Fruit fly (Drosophila melanogaster) whole organism, wandering third instar larva: ENCODE measurements around the gene CG5880.

Source experiments
- Abd-B ChIP-seq: fragments of >200 bp; optimal IDR thresholded peaks from 2 replicates; lab custom pipeline; 2017; ENCODE audit warnings: missing biosample characterization, missing genetic modification characterization
- CrebA ChIP-seq: fragments of 200-800 bp; sonication (Bioruptor generic); optimal IDR thresholded peaks from 2 replicates; lab custom pipeline; 2016; ENCODE audit warnings: missing biosample characterization, mild to moderate bottlenecking, missing genetic modification characterization, borderline replicate concordance
- GATAd ChIP-seq: sonication (Bioruptor generic); optimal IDR thresholded peaks from 2 replicates; lab custom pipeline; 2016; ENCODE audit warnings: missing biosample characterization, missing genetic modification characterization
- Hr78 ChIP-seq: fragments of >200 bp; optimal IDR thresholded peaks from 2 replicates; lab custom pipeline; 2017; ENCODE audit warnings: missing biosample characterization, missing genetic modification characterization
- Hr83 ChIP-seq: fragments of 200-300 bp; sonication (Bioruptor generic); optimal IDR thresholded peaks from 2 replicates; lab custom pipeline; 2016; ENCODE audit warnings: missing biosample characterization, mild to moderate bottlenecking, missing genetic modification characterization, moderate library complexity; ENCODE audit not compliant: poor library complexity, severe bottlenecking
- Rel ChIP-seq, 2 experiments: fragments of 200-800 bp; sonication (Bioruptor generic) in 1 of 2; optimal IDR thresholded peaks; 2 replicates in 1 of 2; 3 replicates in 1 of 2; lab custom pipeline; 2016 to 2019; ENCODE audit warnings: mild to moderate bottlenecking in 2 of 2, missing biosample characterization in 2 of 2, missing genetic modification characterization in 2 of 2, moderate library complexity in 1 of 2
- h ChIP-seq: fragments of 200-800 bp; sonication (Bioruptor generic); optimal IDR thresholded peaks from 3 replicates; lab custom pipeline; 2016; ENCODE audit warnings: missing biosample characterization, mild to moderate bottlenecking, missing genetic modification characterization
- lola ChIP-seq: fragments of >200 bp; optimal IDR thresholded peaks from 2 replicates; lab custom pipeline; 2017; ENCODE audit warnings: missing biosample characterization, missing genetic modification characterization

DNA sequence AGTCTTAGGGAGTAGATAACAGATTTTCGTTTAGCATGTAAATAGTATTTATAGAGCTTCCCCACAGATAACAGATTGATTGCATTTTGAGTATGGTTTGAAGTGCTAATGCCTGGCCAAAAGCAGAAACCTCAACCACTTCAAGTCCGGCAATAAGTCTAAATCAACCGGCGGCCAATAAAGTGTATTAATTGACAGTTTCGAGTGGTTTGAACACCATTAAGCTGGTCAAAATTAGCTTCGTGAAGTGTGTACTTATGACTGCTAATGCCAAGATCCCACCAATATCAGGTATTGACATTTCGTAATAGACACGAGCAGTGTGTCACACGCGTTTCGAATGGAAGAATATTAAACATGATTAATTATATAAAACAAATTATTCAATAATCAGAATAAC, 11.1 kb upstream of the CG5880 start:
- TF ChIP-seq Abd-B (GFP tag; lab: Kevin White, UChicago) (no peak), Hr78 (GFP tag; lab: Kevin White, UChicago) (no peak), Rel (GFP tag; optimal IDR thresholded peaks at IDR 0.05; lab: Kevin White, UChicago) (no peak), Rel (tag; optimal IDR thresholded peaks at IDR 0.05; lab: Kevin White, UChicago) (no peak), CrebA (GFP tag; lab: Kevin White, UChicago) (no peak), GATAd (GFP tag; lab: Kevin White, UChicago) (no peak), lola (GFP tag; lab: Kevin White, UChicago) (no peak), Hr83 (GFP tag; lab: Kevin White, UChicago) (no peak), h (GFP tag; lab: Kevin White, UChicago) (no peak)
